Worm (Caenorhabditis elegans) whole organism, young adult: ENCODE measurements around the gene C34C6.9.

ENCODE experiments used
- ZK185.1 ChIP-seq: sonication (generic microtip); optimal IDR thresholded peaks from 2 replicates; lab custom pipeline; 2016; ENCODE audit warnings: mild to moderate bottlenecking, missing genetic modification characterization, missing compliant biosample characterization; ENCODE audit not compliant: poor library complexity, severe bottlenecking
- ama-1 ChIP-seq, 3 experiments: fragments of 150-350 bp in 1 of 3; sonication (generic microtip) in 2 of 3; optimal IDR thresholded peaks; 2 replicates each; lab custom pipeline; 2014 to 2018; ENCODE audit warnings: missing biosample characterization in 2 of 3, missing genetic modification characterization in 2 of 3, missing genetic modification reagents in 2 of 3
- ceh-27 ChIP-seq: fragments of 200-800 bp; sonication (Bioruptor generic); optimal IDR thresholded peaks from 2 replicates; lab custom pipeline; 2018; ENCODE audit warnings: mild to moderate bottlenecking, missing genetic modification characterization, moderate library complexity, missing compliant biosample characterization
- egl-18 ChIP-seq: fragments of 200-800 bp; sonication (Bioruptor generic); IDR thresholded peaks from 2 replicates; pipeline ENCODE4 v1.3.6; 2022; ENCODE audit warnings: missing genetic modification reagents, missing genetic modification characterization, missing compliant biosample characterization
- ekl-4 ChIP-seq: fragments of 200-800 bp; sonication (Bioruptor generic); IDR thresholded peaks from 2 replicates; pipeline ENCODE4 v1.3.6; 2022; ENCODE audit warnings: missing genetic modification reagents, missing genetic modification characterization, missing compliant biosample characterization
- ets-4 ChIP-seq: fragments of 200-800 bp; sonication (Bioruptor generic); optimal IDR thresholded peaks from 2 replicates; lab custom pipeline; 2018; ENCODE audit warnings: mild to moderate bottlenecking, missing genetic modification characterization, missing compliant biosample characterization
- hrde-1 ChIP-seq: sonication (generic microtip); optimal IDR thresholded peaks from 2 replicates; lab custom pipeline; 2016; ENCODE audit warnings: missing genetic modification characterization, mild to moderate bottlenecking, missing compliant biosample characterization, moderate library complexity, missing genotype, missing genetic modification reagents, borderline replicate concordance
- lin-40 ChIP-seq: sonication (generic microtip); optimal IDR thresholded peaks from 2 replicates; lab custom pipeline; 2016; ENCODE audit warnings: missing genetic modification characterization, mild to moderate bottlenecking, missing compliant biosample characterization, missing genotype, missing genetic modification reagents
- lin-54 ChIP-seq: fragments of 200-800 bp; sonication (Bioruptor generic); optimal IDR thresholded peaks from 2 replicates; lab custom pipeline; 2018; ENCODE audit warnings: mild to moderate bottlenecking, missing genetic modification characterization, missing compliant biosample characterization
- pha-4 ChIP-seq: fragments of 150-350 bp; sonication (generic microtip); optimal IDR thresholded peaks from 2 replicates; lab custom pipeline; 2014; ENCODE audit warnings: missing biosample characterization, missing genetic modification reagents, missing genetic modification characterization
- rec-8 ChIP-seq, 2 experiments: sonication (generic microtip); optimal IDR thresholded peaks; 2 replicates each; lab custom pipeline; 2016; ENCODE audit warnings: mild to moderate bottlenecking in 2 of 2, missing genetic modification characterization in 2 of 2, missing genetic modification reagents in 2 of 2, missing genotype in 2 of 2, missing biosample characterization in 1 of 2, missing compliant biosample characterization in 1 of 2, moderate library complexity in 1 of 2
- unc-62 ChIP-seq: fragments of 150-350 bp; optimal IDR thresholded peaks from 2 replicates; lab custom pipeline; 2014; ENCODE audit warnings: missing biosample characterization, missing genetic modification reagents, missing genetic modification characterization
- zfh-2 ChIP-seq: fragments of 200-800 bp; sonication (Bioruptor generic); conservative IDR thresholded peaks from 2 replicates; pipeline ENCODE4 v1.3.6; 2022; ENCODE audit warnings: missing genetic modification reagents, missing genetic modification characterization, missing compliant biosample characterization
- ztf-3 ChIP-seq: fragments of 200-800 bp; sonication (Bioruptor generic); optimal IDR thresholded peaks from 2 replicates; lab custom pipeline; 2018; ENCODE audit warnings: mild to moderate bottlenecking, missing genetic modification characterization, missing compliant biosample characterization

DNA sequence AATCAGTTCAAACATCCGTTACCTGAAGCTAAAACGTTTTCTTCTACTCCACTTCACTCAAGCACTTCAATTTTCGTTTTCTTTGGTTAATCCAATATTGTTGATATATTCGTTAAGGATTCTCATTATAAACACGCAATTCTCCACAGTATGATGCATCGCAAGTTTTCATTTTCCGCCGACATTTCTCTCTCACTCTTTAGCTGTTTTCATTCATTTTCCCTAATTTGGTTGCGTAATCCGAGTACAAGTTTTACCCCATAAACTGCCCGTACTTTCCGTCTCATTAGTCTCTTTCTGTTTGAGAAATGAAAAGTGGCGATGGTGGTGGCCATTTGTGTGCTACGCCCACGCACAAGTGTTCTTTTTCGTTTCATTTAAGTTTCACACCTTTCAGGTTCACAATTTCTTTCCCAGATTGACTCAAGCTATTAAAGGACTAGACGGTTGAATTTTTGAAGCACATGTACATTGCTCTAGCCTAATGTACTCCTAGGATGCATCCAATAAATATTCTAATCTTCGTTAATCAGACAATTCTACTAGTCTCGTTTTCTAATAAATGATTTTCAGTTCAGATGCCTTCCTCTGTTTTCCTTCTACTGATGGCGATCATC is 5.7 kb downstream of the C34C6.9 start, which contains the start of gene C34C6.3:
- no peak for TF ChIP-seq ama-1 (optimal IDR thresholded peaks at IDR 0.05; lab: Kevin White, UChicago)
- TF ChIP-seq ama-1 (GFP tag; optimal IDR thresholded peaks at IDR 0.05; lab: Kevin White, UChicago) = no peak
- TF ChIP-seq ekl-4 = no peak
- TF ChIP-seq egl-18 (GFP tag; lab: Robert Waterston, UW) = no peak
- TF ChIP-seq lin-54 = no peak
- no peak for TF ChIP-seq ZK185.1 (tag; lab: Kevin White, UChicago)
- no peak for TF ChIP-seq pha-4 (tag; lab: Kevin White, UChicago)
- no peak for TF ChIP-seq ztf-3 (GFP tag; lab: Kevin White, UChicago)
- no peak for TF ChIP-seq hrde-1 (tag; lab: Kevin White, UChicago)
- no peak for TF ChIP-seq ceh-27 (GFP tag; lab: Kevin White, UChicago)
- no peak for TF ChIP-seq ets-4 (GFP tag; lab: Kevin White, UChicago)
- no peak for TF ChIP-seq rec-8 (tag; optimal IDR thresholded peaks at IDR 0.05; lab: Kevin White, UChicago)
- no peak for TF ChIP-seq unc-62 (GFP tag; lab: Kevin White, UChicago)
- no peak for TF ChIP-seq zfh-2 (GFP tag; lab: Robert Waterston, UW)
- no peak for TF ChIP-seq lin-40
